Fruit fly (Drosophila melanogaster) whole organism, embryonic: ENCODE data around the gene CAHbeta.
A peak's percentile ranks its signal among the peaks of the same experiment; 100 is the strongest.

Experiments used
- Antp ChIP-seq: fragments of 200-800 bp; sonication (Bioruptor generic); optimal IDR thresholded peaks from 3 replicates; lab custom pipeline; 2016; ENCODE audit warnings: missing biosample characterization, missing genetic modification characterization
- Bdp1 ChIP-seq: fragments of 200-800 bp; sonication (Bioruptor generic); optimal IDR thresholded peaks from 3 replicates; lab custom pipeline; 2016; ENCODE audit warnings: missing biosample characterization, missing genetic modification characterization
- CG12219 ChIP-seq: fragments of 200-800 bp; sonication (Bioruptor generic); optimal IDR thresholded peaks from 3 replicates; lab custom pipeline; 2018; ENCODE audit warnings: missing biosample characterization, mild to moderate bottlenecking, missing genetic modification characterization
- CG13287 ChIP-seq: fragments of 200-800 bp; sonication (Bioruptor generic); IDR thresholded peaks from 2 replicates; pipeline ENCODE4 v1.3.6; 2022; ENCODE audit warnings: missing biosample characterization, missing genetic modification characterization; ENCODE audit not compliant: partially characterized antibody
- CG14860 ChIP-seq: fragments of 200-800 bp; sonication (Bioruptor generic); IDR thresholded peaks from 3 replicates; pipeline ENCODE4 v1.3.6; 2022; ENCODE audit warnings: missing biosample characterization, missing genetic modification characterization; ENCODE audit not compliant: partially characterized antibody
- CG15479 ChIP-seq: fragments of 200-800 bp; sonication (Bioruptor generic); optimal IDR thresholded peaks from 3 replicates; lab custom pipeline; 2019; ENCODE audit warnings: missing biosample characterization, mild to moderate bottlenecking, missing genetic modification characterization, moderate library complexity
- CG16863 ChIP-seq: fragments of 200-800 bp; sonication (Bioruptor generic); optimal IDR thresholded peaks from 3 replicates; lab custom pipeline; 2016; ENCODE audit warnings: missing biosample characterization, missing genetic modification characterization
- CG17328 ChIP-seq: fragments of 200-800 bp; sonication (Bioruptor generic); IDR thresholded peaks from 2 replicates; pipeline ENCODE4 v1.3.6; 2022; ENCODE audit warnings: missing biosample characterization, missing genetic modification characterization
- CG17829 ChIP-seq: fragments of 200-800 bp; optimal IDR thresholded peaks from 2 replicates; lab custom pipeline; 2019; ENCODE audit warnings: missing biosample characterization, mild to moderate bottlenecking, missing genetic modification characterization, moderate library complexity
- CG18599 ChIP-seq: fragments of 200-800 bp; sonication (Bioruptor generic); optimal IDR thresholded peaks from 3 replicates; lab custom pipeline; 2017; ENCODE audit warnings: missing biosample characterization, missing genetic modification characterization, mild to moderate bottlenecking, moderate library complexity, missing genetic modification reagents
- CG3065 ChIP-seq: fragments of 200-800 bp; sonication (Bioruptor generic); optimal IDR thresholded peaks from 2 replicates; lab custom pipeline; 2016; ENCODE audit warnings: missing biosample characterization, missing genetic modification characterization
- CG3281 ChIP-seq: fragments of 200-800 bp; sonication (Bioruptor generic); optimal IDR thresholded peaks from 3 replicates; lab custom pipeline; 2017; ENCODE audit warnings: missing biosample characterization, mild to moderate bottlenecking, missing genetic modification characterization
- CG6254 ChIP-seq: fragments of 200-800 bp; sonication (Bioruptor generic); optimal IDR thresholded peaks from 3 replicates; lab custom pipeline; 2017; ENCODE audit warnings: mild to moderate bottlenecking, missing biosample characterization, missing genetic modification reagents, missing genetic modification characterization
- CG6854 ChIP-seq: fragments of 200-800 bp; sonication (Bioruptor generic); optimal IDR thresholded peaks from 3 replicates; lab custom pipeline; 2017; ENCODE audit warnings: missing biosample characterization, mild to moderate bottlenecking, missing genetic modification characterization
- CG7987 ChIP-seq: fragments of 200-800 bp; sonication (Bioruptor generic); optimal IDR thresholded peaks from 2 replicates; lab custom pipeline; 2018; ENCODE audit warnings: missing biosample characterization, mild to moderate bottlenecking, missing genetic modification characterization, moderate library complexity
- CG8765 ChIP-seq: fragments of 200-800 bp; sonication (Bioruptor generic); IDR thresholded peaks from 2 replicates; pipeline ENCODE4 v1.3.6; 2022; ENCODE audit warnings: missing biosample characterization, missing genetic modification characterization
- CG9876 ChIP-seq: fragments of 200-800 bp; sonication (Bioruptor generic); optimal IDR thresholded peaks from 2 replicates; lab custom pipeline; 2016; ENCODE audit warnings: missing biosample characterization, missing genetic modification characterization
- CoRest ChIP-seq: fragments of 200-800 bp; sonication (Bioruptor generic); optimal IDR thresholded peaks from 3 replicates; lab custom pipeline; 2018; ENCODE audit warnings: missing biosample characterization, mild to moderate bottlenecking, missing genetic modification characterization, moderate library complexity
- Dad ChIP-seq: fragments of 200-800 bp; sonication (Bioruptor generic); optimal IDR thresholded peaks from 3 replicates; lab custom pipeline; 2016; ENCODE audit warnings: missing biosample characterization, missing genetic modification characterization
- Ets97D ChIP-seq: fragments of 200-800 bp; sonication (Bioruptor generic); optimal IDR thresholded peaks from 3 replicates; lab custom pipeline; 2016; ENCODE audit warnings: missing biosample characterization, missing genetic modification characterization
- Hr39 ChIP-seq: fragments of >200 bp; optimal IDR thresholded peaks from 2 replicates; lab custom pipeline; 2017
- MTF-1 ChIP-seq: fragments of 200-800 bp; sonication (Bioruptor generic); optimal IDR thresholded peaks from 2 replicates; lab custom pipeline; 2018; ENCODE audit warnings: missing biosample characterization, mild to moderate bottlenecking, missing genetic modification characterization, borderline replicate concordance
- Mrtf ChIP-seq: fragments of 200-800 bp; sonication (Bioruptor generic); IDR thresholded peaks from 3 replicates; pipeline ENCODE4 v1.3.6; 2022; ENCODE audit warnings: missing biosample characterization, missing genetic modification characterization
- Neu2 ChIP-seq: fragments of 200-800 bp; sonication (Bioruptor generic); optimal IDR thresholded peaks from 3 replicates; lab custom pipeline; 2016; ENCODE audit warnings: missing biosample characterization, missing genetic modification characterization, borderline replicate concordance
- Oaz ChIP-seq: fragments of 200-800 bp; sonication (Bioruptor generic); IDR thresholded peaks from 2 replicates; pipeline ENCODE4 v1.3.6; 2022; ENCODE audit warnings: missing biosample characterization, missing genetic modification characterization
- ase ChIP-seq: fragments of 200-800 bp; sonication (Bioruptor generic); IDR thresholded peaks from 3 replicates; pipeline ENCODE4 v1.3.6; 2022; ENCODE audit warnings: missing biosample characterization, missing genetic modification characterization
- ash1 ChIP-seq: fragments of 200-800 bp; sonication (Bioruptor generic); optimal IDR thresholded peaks from 2 replicates; lab custom pipeline; 2018; ENCODE audit warnings: missing biosample characterization, mild to moderate bottlenecking, missing genetic modification characterization
- az2 ChIP-seq: fragments of 200-800 bp; sonication (Bioruptor generic); optimal IDR thresholded peaks from 3 replicates; lab custom pipeline; 2016; ENCODE audit warnings: missing biosample characterization, missing genetic modification characterization
- br ChIP-seq: fragments of >200 bp; optimal IDR thresholded peaks from 2 replicates; lab custom pipeline; 2017
- btn ChIP-seq: fragments of 200-800 bp; sonication (Bioruptor generic); optimal IDR thresholded peaks from 2 replicates; lab custom pipeline; 2016; ENCODE audit warnings: missing biosample characterization, missing genetic modification characterization
- cas ChIP-seq: fragments of 200-800 bp; sonication (Bioruptor generic); IDR thresholded peaks from 2 replicates; pipeline ENCODE4 v1.3.6; 2022; ENCODE audit warnings: missing biosample characterization, missing genetic modification characterization
- cato ChIP-seq: fragments of 200-800 bp; sonication (Bioruptor generic); optimal IDR thresholded peaks from 2 replicates; lab custom pipeline; 2016; ENCODE audit warnings: missing biosample characterization, missing genetic modification characterization, borderline replicate concordance
- crp ChIP-seq, 2 experiments: fragments of 200-800 bp; sonication (Bioruptor generic); optimal IDR thresholded peaks; 2 replicates in 1 of 2; 3 replicates in 1 of 2; lab custom pipeline; 2017; ENCODE audit warnings: missing biosample characterization in 2 of 2, missing genetic modification characterization in 2 of 2, mild to moderate bottlenecking in 1 of 2, moderate library complexity in 1 of 2
- dimm ChIP-seq: fragments of 200-800 bp; sonication (Bioruptor generic); IDR thresholded peaks from 2 replicates; pipeline ENCODE4 v1.3.6; 2022; ENCODE audit warnings: missing biosample characterization, missing genetic modification characterization
- dpn ChIP-seq, 2 experiments: fragments of 200-800 bp; sonication (Bioruptor generic); optimal IDR thresholded peaks; 3 replicates each; lab custom pipeline; 2016; ENCODE audit warnings: missing biosample characterization in 2 of 2, missing genetic modification characterization in 2 of 2
- ftz-f1 ChIP-seq: fragments of 200-800 bp; sonication (Bioruptor generic); optimal IDR thresholded peaks from 2 replicates; lab custom pipeline; 2016; ENCODE audit warnings: missing biosample characterization, missing genetic modification characterization
- gro ChIP-seq: fragments of 200-800 bp; sonication (Bioruptor generic); optimal IDR thresholded peaks from 2 replicates; lab custom pipeline; 2016; ENCODE audit warnings: missing biosample characterization, missing genetic modification characterization
- gt ChIP-seq: fragments of 200-800 bp; sonication (Bioruptor generic); IDR thresholded peaks from 2 replicates; pipeline ENCODE4 v1.3.6; 2022; ENCODE audit warnings: missing biosample characterization, missing genetic modification characterization
- lilli ChIP-seq: fragments of 200-800 bp; sonication (Bioruptor generic); optimal IDR thresholded peaks from 3 replicates; lab custom pipeline; 2016; ENCODE audit warnings: missing biosample characterization, missing genetic modification characterization
- mld ChIP-seq: fragments of 200-800 bp; sonication (Bioruptor generic); IDR thresholded peaks from 3 replicates; pipeline ENCODE4 v1.3.6; 2022; ENCODE audit warnings: missing biosample characterization, missing genetic modification characterization; ENCODE audit not compliant: partially characterized antibody
- odd ChIP-seq: fragments of 200-800 bp; sonication (Bioruptor generic); optimal IDR thresholded peaks from 2 replicates; lab custom pipeline; 2017; ENCODE audit warnings: missing biosample characterization, mild to moderate bottlenecking, missing genetic modification characterization
- onecut ChIP-seq: fragments of 200-800 bp; sonication (Bioruptor generic); IDR thresholded peaks from 2 replicates; pipeline ENCODE4 v1.3.6; 2022; ENCODE audit warnings: missing biosample characterization, missing genetic modification characterization
- pnt ChIP-seq: fragments of 200-800 bp; sonication (Bioruptor generic); optimal IDR thresholded peaks from 3 replicates; lab custom pipeline; 2016; ENCODE audit warnings: missing biosample characterization, missing genetic modification characterization
- run ChIP-seq: fragments of 200-800 bp; sonication (Bioruptor generic); optimal IDR thresholded peaks from 3 replicates; lab custom pipeline; 2018; ENCODE audit warnings: missing biosample characterization, mild to moderate bottlenecking, missing genetic modification characterization
- sd ChIP-seq: fragments of 200-800 bp; sonication (Bioruptor generic); optimal IDR thresholded peaks from 3 replicates; lab custom pipeline; 2018; ENCODE audit warnings: missing biosample characterization, mild to moderate bottlenecking, missing genetic modification characterization, moderate library complexity
- sens ChIP-seq: fragments of 200-800 bp; sonication (Bioruptor generic); peaks from one replicate; lab custom pipeline; 2016; ENCODE audit warnings: missing biosample characterization, missing genetic modification characterization
- sr ChIP-seq: fragments of 200-800 bp; sonication (Bioruptor generic); IDR thresholded peaks from 3 replicates; pipeline ENCODE4 v1.3.6; 2022; ENCODE audit warnings: missing biosample characterization, missing genetic modification characterization
- tap ChIP-seq: fragments of 200-800 bp; optimal IDR thresholded peaks from 3 replicates; lab custom pipeline; 2019; ENCODE audit warnings: missing biosample characterization, mild to moderate bottlenecking, missing genetic modification characterization, moderate library complexity
- unc-4 ChIP-seq: fragments of 200-800 bp; sonication (Bioruptor generic); IDR thresholded peaks from 2 replicates; pipeline ENCODE4 v1.3.6; 2022; ENCODE audit warnings: missing biosample characterization, missing genetic modification characterization; ENCODE audit not compliant: partially characterized antibody
- zen ChIP-seq: fragments of 200-800 bp; sonication (Bioruptor generic); optimal IDR thresholded peaks from 3 replicates; lab custom pipeline; 2018; ENCODE audit warnings: missing biosample characterization, mild to moderate bottlenecking, missing genetic modification characterization, moderate library complexity

The CAHbeta gene

dm6 chr3R:9031797-9032418 lies 51.2 kb downstream of the CAHbeta start (continued):
- peak; percentile 83 for TF ChIP-seq CG17829 (tag; lab: Kevin White, UChicago)
- TF ChIP-seq CG6254 (GFP tag; lab: Kevin White, UChicago): peak; percentile 82
- TF ChIP-seq CG12219 (GFP tag; lab: Kevin White, UChicago): peak; percentile 86
- peak; percentile 89 for TF ChIP-seq ase (GFP tag; lab: Robert Waterston, UW)
- TF ChIP-seq Dad: peak; percentile 67
- TF ChIP-seq CoRest (tag; lab: Kevin White, UChicago): peak; percentile 84
- TF ChIP-seq MTF-1 (GFP tag; lab: Kevin White, UChicago): peak; percentile 59
- TF ChIP-seq odd (GFP tag; lab: Kevin White, UChicago): peak; percentile 69
- no peak for TF ChIP-seq CG9876 (GFP tag; lab: Kevin White, UChicago)
- peak; percentile 92 for TF ChIP-seq CG17328 (GFP tag; lab: Robert Waterston, UW)
- peak; percentile 80 for TF ChIP-seq pnt
- no peak for TF ChIP-seq Hr39
- TF ChIP-seq run: peak; percentile 79
- peak; percentile 58 for TF ChIP-seq cato (GFP tag; lab: Kevin White, UChicago)
- no peak for TF ChIP-seq Neu2 (GFP tag; lab: Kevin White, UChicago)
- peak; percentile 88 for TF ChIP-seq tap (tag; lab: Kevin White, UChicago)
- TF ChIP-seq sd (tag; lab: Kevin White, UChicago): peak; percentile 57
- TF ChIP-seq mld (GFP tag; lab: Robert Waterston, UW): no peak
- peak; percentile 79 for TF ChIP-seq Antp
- no peak for TF ChIP-seq br (lab: Kevin White, UChicago)
- TF ChIP-seq Ets97D (GFP tag; lab: Kevin White, UChicago): peak; percentile 38
- TF ChIP-seq sr (GFP tag; lab: Robert Waterston, UW): peak; percentile 83
- peak; percentile 74 for TF ChIP-seq btn (GFP tag; lab: Kevin White, UChicago)
- peak; percentile 78 to 89 for TF ChIP-seq dpn (GFP tag; optimal IDR thresholded peaks at IDR 0.05; lab: Kevin White, UChicago)
- peak; percentile 18 for TF ChIP-seq ftz-f1 (GFP tag; lab: Kevin White, UChicago)
- peak; percentile 86 for TF ChIP-seq Mrtf (GFP tag; lab: Robert Waterston, UW)
- peak; percentile 92 for TF ChIP-seq CG18599 (GFP tag; lab: Kevin White, UChicago)
- TF ChIP-seq CG6854: peak; percentile 70
- peak; percentile 71 for TF ChIP-seq cas (GFP tag; lab: Robert Waterston, UW)
- peak; percentile 85 for TF ChIP-seq CG3281 (GFP tag; lab: Kevin White, UChicago)
- TF ChIP-seq lilli (GFP tag; lab: Kevin White, UChicago): peak; percentile 94
- TF ChIP-seq ash1: peak; percentile 53
- TF ChIP-seq gt (GFP tag; lab: Robert Waterston, UW): peak; percentile 77
- TF ChIP-seq dimm (GFP tag; lab: Robert Waterston, UW): no peak; the same call in 1 of the 2 replicates
- TF ChIP-seq onecut: peak; percentile 80
- TF ChIP-seq CG14860 (GFP tag; lab: Robert Waterston, UW): no peak
- TF ChIP-seq CG7987 (GFP tag; lab: Kevin White, UChicago): peak; percentile 77
- peak; percentile 75 for TF ChIP-seq CG16863
- peak; percentile 81 for TF ChIP-seq az2 (GFP tag; lab: Kevin White, UChicago)
- TF ChIP-seq crp (GFP tag; optimal IDR thresholded peaks at IDR 0.05; lab: Kevin White, UChicago): peak; percentile 13 to 41
- no peak for TF ChIP-seq unc-4 (GFP tag; lab: Robert Waterston, UW)
- TF ChIP-seq CG13287 (GFP tag; lab: Robert Waterston, UW): no peak
- peak; percentile 72 for TF ChIP-seq Bdp1 (GFP tag; lab: Kevin White, UChicago)
- peak; percentile 47; the same call in 1 of the 2 replicates for TF ChIP-seq CG8765 (GFP tag; lab: Robert Waterston, UW)
- peak; percentile 80 for TF ChIP-seq Oaz (GFP tag; lab: Robert Waterston, UW)
- peak; percentile 76 for TF ChIP-seq gro (GFP tag; lab: Kevin White, UChicago)
- TF ChIP-seq CG3065: peak; percentile 58
- peak; percentile 65 for TF ChIP-seq zen (tag; lab: Kevin White, UChicago)
- TF ChIP-seq sens (GFP tag; lab: Kevin White, UChicago): peak; percentile 97
- TF ChIP-seq CG15479 (GFP tag; lab: Kevin White, UChicago): no peak
